Fruit fly (Drosophila melanogaster) whole organism, embryonic: ENCODE measurements around the gene Ugt36F1.

ENCODE experiments used
- Antp ChIP-seq: fragments of 200-800 bp; sonication (Bioruptor generic); optimal IDR thresholded peaks from 3 replicates; lab custom pipeline; 2016; ENCODE audit warnings: missing biosample characterization, missing genetic modification characterization
- CG10431 ChIP-seq: fragments of 200-800 bp; sonication (Bioruptor generic); optimal IDR thresholded peaks from 3 replicates; lab custom pipeline; 2018; ENCODE audit warnings: missing biosample characterization, mild to moderate bottlenecking, missing genetic modification characterization
- CG10654 ChIP-seq: fragments of 200-800 bp; sonication (Bioruptor generic); optimal IDR thresholded peaks from 2 replicates; lab custom pipeline; 2016; ENCODE audit warnings: missing biosample characterization, missing genetic modification characterization
- CG11696 ChIP-seq: fragments of 200-800 bp; sonication (Bioruptor generic); IDR thresholded peaks from 2 replicates; pipeline ENCODE4 v1.3.6; 2022; ENCODE audit warnings: missing biosample characterization, missing genetic modification characterization
- CG13624 ChIP-seq: fragments of 200-800 bp; sonication (Bioruptor generic); optimal IDR thresholded peaks from 2 replicates; lab custom pipeline; 2016; ENCODE audit warnings: missing biosample characterization, missing genetic modification characterization
- CG15269 ChIP-seq: fragments of 200-800 bp; sonication (Bioruptor generic); optimal IDR thresholded peaks from 2 replicates; lab custom pipeline; 2018; ENCODE audit warnings: missing biosample characterization, mild to moderate bottlenecking, missing genetic modification characterization, moderate library complexity
- CG15514 ChIP-seq: fragments of 200-800 bp; sonication (Bioruptor generic); optimal IDR thresholded peaks from 3 replicates; lab custom pipeline; 2017; ENCODE audit warnings: missing biosample characterization, missing genetic modification characterization, mild to moderate bottlenecking, moderate library complexity, missing genetic modification reagents
- CG1603 ChIP-seq: fragments of 200-800 bp; sonication (Bioruptor generic); optimal IDR thresholded peaks from 2 replicates; lab custom pipeline; 2019; ENCODE audit warnings: missing biosample characterization, mild to moderate bottlenecking, missing genetic modification characterization, moderate library complexity
- CG1647 ChIP-seq: fragments of 200-800 bp; sonication (Bioruptor generic); optimal IDR thresholded peaks from 3 replicates; lab custom pipeline; 2016; ENCODE audit warnings: missing biosample characterization, missing genetic modification characterization
- CG17359 ChIP-seq: fragments of 200-800 bp; sonication (Bioruptor generic); optimal IDR thresholded peaks from 3 replicates; lab custom pipeline; 2018; ENCODE audit warnings: missing biosample characterization, mild to moderate bottlenecking, missing genetic modification characterization, moderate library complexity
- CG18476 ChIP-seq: fragments of 200-800 bp; sonication (Bioruptor generic); optimal IDR thresholded peaks from 2 replicates; lab custom pipeline; 2016; ENCODE audit warnings: missing biosample characterization, mild to moderate bottlenecking, missing genetic modification characterization
- CG2199 ChIP-seq: fragments of 200-800 bp; sonication (Bioruptor generic); IDR thresholded peaks from 3 replicates; pipeline ENCODE4 v1.3.6; 2022; ENCODE audit warnings: missing biosample characterization, missing genetic modification characterization
- CG30403 ChIP-seq: fragments of 200-800 bp; sonication (Bioruptor generic); optimal IDR thresholded peaks from 3 replicates; lab custom pipeline; 2016; ENCODE audit warnings: missing biosample characterization, missing genetic modification characterization
- CG3838 ChIP-seq: fragments of 200-800 bp; sonication (Bioruptor generic); optimal IDR thresholded peaks from 3 replicates; lab custom pipeline; 2016; ENCODE audit warnings: missing biosample characterization, missing genetic modification characterization
- CG4854 ChIP-seq: fragments of 200-800 bp; sonication (Bioruptor generic); optimal IDR thresholded peaks from 2 replicates; lab custom pipeline; 2016; ENCODE audit warnings: missing biosample characterization, missing genetic modification characterization, inconsistent platforms
- CG6272 ChIP-seq: fragments of 200-800 bp; sonication (Bioruptor generic); IDR thresholded peaks from 2 replicates; pipeline ENCODE4 v1.3.6; 2022; ENCODE audit warnings: missing biosample characterization, missing genetic modification characterization
- D ChIP-seq, 2 experiments: fragments of 200-800 bp in 1 of 2; fragments of >200 bp in 1 of 2; sonication (Bioruptor generic) in 1 of 2; optimal IDR thresholded peaks; 2 replicates in 1 of 2; 3 replicates in 1 of 2; lab custom pipeline; 2017; ENCODE audit warnings: mild to moderate bottlenecking in 1 of 2, missing biosample characterization in 1 of 2, missing genetic modification characterization in 1 of 2, missing genetic modification reagents in 1 of 2
- Dref ChIP-seq: fragments of 200-800 bp; sonication (Bioruptor generic); IDR thresholded peaks from 2 replicates; pipeline ENCODE4 v1.3.6; 2022; ENCODE audit warnings: missing biosample characterization, missing genetic modification characterization
- GATAe ChIP-seq: fragments of 200-800 bp; sonication (Bioruptor generic); conservative IDR thresholded peaks from 2 replicates; pipeline ENCODE4 v1.3.6; 2022; ENCODE audit warnings: missing biosample characterization, missing genetic modification characterization
- HLH3B ChIP-seq: fragments of 200-800 bp; sonication (Bioruptor generic); IDR thresholded peaks from 2 replicates; pipeline ENCODE4 v1.3.6; 2022; ENCODE audit warnings: missing biosample characterization, missing genetic modification characterization
- Hey ChIP-seq: fragments of 200-800 bp; sonication (Bioruptor generic); optimal IDR thresholded peaks from 3 replicates; lab custom pipeline; 2018; ENCODE audit warnings: missing biosample characterization, mild to moderate bottlenecking, missing genetic modification characterization
- Meics ChIP-seq: fragments of 200-800 bp; sonication (Bioruptor generic); optimal IDR thresholded peaks from 2 replicates; lab custom pipeline; 2017; ENCODE audit warnings: missing biosample characterization, mild to moderate bottlenecking, missing genetic modification characterization
- abd-A ChIP-seq: fragments of 200-800 bp; sonication (Bioruptor generic); optimal IDR thresholded peaks from 3 replicates; lab custom pipeline; 2019; ENCODE audit warnings: missing biosample characterization, mild to moderate bottlenecking, missing genetic modification characterization, moderate library complexity
- ash1 ChIP-seq: fragments of 200-800 bp; sonication (Bioruptor generic); optimal IDR thresholded peaks from 2 replicates; lab custom pipeline; 2018; ENCODE audit warnings: missing biosample characterization, mild to moderate bottlenecking, missing genetic modification characterization
- chif ChIP-seq, 2 experiments: fragments of 200-800 bp; sonication (Bioruptor generic); optimal IDR thresholded peaks; 3 replicates each; lab custom pipeline; 2016; ENCODE audit warnings: missing biosample characterization in 2 of 2, missing genetic modification characterization in 2 of 2
- da ChIP-seq: fragments of 200-800 bp; sonication (Bioruptor generic); optimal IDR thresholded peaks from 2 replicates; lab custom pipeline; 2016; ENCODE audit warnings: missing biosample characterization, missing genetic modification characterization
- dimm ChIP-seq: fragments of 200-800 bp; sonication (Bioruptor generic); IDR thresholded peaks from 2 replicates; pipeline ENCODE4 v1.3.6; 2022; ENCODE audit warnings: missing biosample characterization, missing genetic modification characterization
- ems ChIP-seq: fragments of 200-800 bp; sonication (Bioruptor generic); optimal IDR thresholded peaks from 3 replicates; lab custom pipeline; 2016; ENCODE audit warnings: missing biosample characterization, missing genetic modification characterization
- en ChIP-seq: fragments of 200-800 bp; sonication (Bioruptor generic); optimal IDR thresholded peaks from 2 replicates; lab custom pipeline; 2016; ENCODE audit warnings: missing biosample characterization, missing genetic modification characterization
- fd3F ChIP-seq: fragments of 200-800 bp; sonication (Bioruptor generic); optimal IDR thresholded peaks from 2 replicates; lab custom pipeline; 2018; ENCODE audit warnings: missing biosample characterization, mild to moderate bottlenecking, missing genetic modification characterization, moderate library complexity
- fd64A ChIP-seq: fragments of 200-800 bp; sonication (Bioruptor generic); optimal IDR thresholded peaks from 3 replicates; lab custom pipeline; 2018; ENCODE audit warnings: missing biosample characterization, mild to moderate bottlenecking, missing genetic modification characterization
- ftz-f1 ChIP-seq: fragments of 200-800 bp; sonication (Bioruptor generic); optimal IDR thresholded peaks from 2 replicates; lab custom pipeline; 2016; ENCODE audit warnings: missing biosample characterization, missing genetic modification characterization
- grn ChIP-seq: fragments of 200-800 bp; sonication (Bioruptor generic); optimal IDR thresholded peaks from 3 replicates; lab custom pipeline; 2017; ENCODE audit warnings: missing biosample characterization, missing genetic modification characterization
- her ChIP-seq: fragments of 200-800 bp; sonication (Bioruptor generic); optimal IDR thresholded peaks from 2 replicates; lab custom pipeline; 2016; ENCODE audit warnings: missing biosample characterization, missing genetic modification characterization
- jing ChIP-seq: fragments of 200-800 bp; sonication (Bioruptor generic); optimal IDR thresholded peaks from 2 replicates; lab custom pipeline; 2018; ENCODE audit warnings: missing biosample characterization, mild to moderate bottlenecking, missing genetic modification characterization
- ken ChIP-seq: fragments of 200-800 bp; sonication (Bioruptor generic); IDR thresholded peaks from 3 replicates; pipeline ENCODE4 v1.3.6; 2022; ENCODE audit warnings: missing biosample characterization, missing genetic modification characterization
- lbe ChIP-seq: fragments of 200-800 bp; sonication (Bioruptor generic); optimal IDR thresholded peaks from 2 replicates; lab custom pipeline; 2016; ENCODE audit warnings: missing biosample characterization, mild to moderate bottlenecking, missing genetic modification characterization
- luna ChIP-seq: fragments of 200-800 bp; sonication (Bioruptor generic); optimal IDR thresholded peaks from 2 replicates; lab custom pipeline; 2016; ENCODE audit warnings: missing biosample characterization, missing genetic modification characterization
- mam ChIP-seq: fragments of 200-800 bp; sonication (Bioruptor generic); optimal IDR thresholded peaks from 3 replicates; lab custom pipeline; 2016; ENCODE audit warnings: missing biosample characterization, missing genetic modification characterization
- onecut ChIP-seq: fragments of 200-800 bp; sonication (Bioruptor generic); IDR thresholded peaks from 2 replicates; pipeline ENCODE4 v1.3.6; 2022; ENCODE audit warnings: missing biosample characterization, missing genetic modification characterization
- pnt ChIP-seq: fragments of 200-800 bp; sonication (Bioruptor generic); optimal IDR thresholded peaks from 3 replicates; lab custom pipeline; 2016; ENCODE audit warnings: missing biosample characterization, missing genetic modification characterization
- prd ChIP-seq, 3 experiments: fragments of >200 bp in 2 of 3; fragments of 200-800 bp in 1 of 3; sonication (Bioruptor generic) in 1 of 3; optimal IDR thresholded peaks in 2 of 3; IDR thresholded peaks in 1 of 3; 2 replicates in 2 of 3; 3 replicates in 1 of 3; pipeline versions ENCODE4 v1.3.6 to Lab custom; 2017 to 2022; ENCODE audit warnings: missing biosample characterization in 1 of 3, missing genetic modification characterization in 1 of 3
- psq ChIP-seq: fragments of 200-800 bp; sonication (Bioruptor generic); optimal IDR thresholded peaks from 2 replicates; lab custom pipeline; 2017; ENCODE audit warnings: missing biosample characterization, missing genetic modification characterization
- slp2 ChIP-seq: fragments of 200-800 bp; sonication (Bioruptor generic); optimal IDR thresholded peaks from 2 replicates; lab custom pipeline; 2016; ENCODE audit warnings: missing biosample characterization, missing genetic modification characterization
- sob ChIP-seq: fragments of 200-800 bp; sonication (Bioruptor generic); IDR thresholded peaks from 2 replicates; pipeline ENCODE4 v1.3.6; 2022; ENCODE audit warnings: missing biosample characterization, missing genetic modification characterization
- ssp ChIP-seq: fragments of 200-800 bp; sonication (Bioruptor generic); IDR thresholded peaks from 2 replicates; pipeline ENCODE4 v1.3.6; 2022; ENCODE audit warnings: missing biosample characterization, missing genetic modification characterization
- toy ChIP-seq: fragments of 200-800 bp; sonication (Bioruptor generic); IDR thresholded peaks from 2 replicates; pipeline ENCODE4 v1.3.6; 2022; ENCODE audit warnings: missing biosample characterization, missing genetic modification characterization
- vvl ChIP-seq: fragments of 200-800 bp; sonication (Bioruptor generic); IDR thresholded peaks from 2 replicates; pipeline ENCODE4 v1.3.6; 2022; ENCODE audit warnings: missing biosample characterization, missing genetic modification characterization

Ugt36F1 gene

DNA sequence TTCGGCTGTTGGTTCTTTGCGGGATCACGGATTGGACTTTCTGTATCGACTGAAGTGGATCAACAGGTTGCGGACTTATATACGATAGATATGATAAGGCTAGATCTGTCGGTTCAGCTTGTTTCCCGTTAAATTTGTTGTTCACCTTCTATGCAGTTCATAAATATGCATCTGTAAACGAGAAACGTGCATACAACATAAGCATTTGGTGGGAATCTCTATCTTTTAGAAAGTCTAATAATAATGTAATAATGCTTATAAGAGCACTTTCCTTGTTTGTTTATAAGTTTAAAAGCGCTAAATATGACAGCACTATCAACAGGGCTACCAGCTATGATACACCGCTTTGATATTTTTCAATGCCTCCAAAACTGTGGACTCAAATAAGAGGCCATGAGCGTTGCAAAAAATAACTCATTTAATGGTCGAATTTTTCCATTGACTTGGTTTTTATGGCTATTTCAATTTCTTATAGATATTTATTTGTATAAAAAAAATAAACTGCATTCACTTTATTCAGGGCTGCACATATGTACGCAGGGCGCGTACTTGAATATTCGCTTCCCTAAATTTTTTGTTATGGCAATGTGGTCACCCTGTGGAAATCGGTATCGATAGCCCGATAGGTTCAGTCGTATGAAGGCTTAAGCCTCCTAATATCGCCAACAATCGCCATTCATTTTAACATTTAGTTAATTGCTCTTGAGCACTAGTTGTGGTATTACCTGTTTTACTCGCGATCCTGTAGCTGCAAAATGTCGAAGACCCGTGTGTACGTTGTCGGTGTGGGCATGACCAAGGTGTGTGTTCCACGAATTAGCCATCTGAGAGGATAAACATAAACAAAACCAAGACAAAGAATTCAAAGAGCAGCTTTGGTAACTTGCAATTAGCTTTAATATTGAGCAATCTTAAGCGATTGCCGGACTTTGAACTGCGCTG lies 11.7 kb downstream of the Ugt36F1 start, which contains the start of the genes CG17597 and ScpX (continued):
- TF ChIP-seq CG13624 (GFP tag; lab: Kevin White, UChicago), result peak; percentile 65
- TF ChIP-seq Antp (GFP tag; lab: Kevin White, UChicago), result peak; percentile 53
- 0 out of 2 replicates have a peak, but pooled peaks have one; percentile 45 for TF ChIP-seq sob (GFP tag; lab: Robert Waterston, UW)
- TF ChIP-seq her (GFP tag; lab: Kevin White, UChicago), result no peak
- TF ChIP-seq D (optimal IDR thresholded peaks at IDR 0.05; lab: Kevin White, UChicago), result no peak
- peak; percentile 7 for TF ChIP-seq D (GFP tag; optimal IDR thresholded peaks at IDR 0.05; lab: Kevin White, UChicago)
- no peak for TF ChIP-seq luna (GFP tag; lab: Kevin White, UChicago)
- peak; percentile 69 for TF ChIP-seq mam (GFP tag; lab: Kevin White, UChicago)
- no peak for TF ChIP-seq fd64A (GFP tag; lab: Kevin White, UChicago)
- no peak for TF ChIP-seq ash1 (GFP tag; lab: Kevin White, UChicago)
- TF ChIP-seq prd (optimal IDR thresholded peaks at IDR 0.05; lab: Kevin White, UChicago), result no peak
- TF ChIP-seq prd (GFP tag; IDR thresholded peaks at IDR 0.05; lab: Robert Waterston, UW), result peak; percentile 69; the same call in 2 of the 3 replicates
- TF ChIP-seq CG4854 (GFP tag; lab: Kevin White, UChicago), result peak; percentile 39
- TF ChIP-seq Meics (GFP tag; lab: Kevin White, UChicago), result peak; percentile 24
- TF ChIP-seq pnt (GFP tag; lab: Kevin White, UChicago), result peak; percentile 58
- TF ChIP-seq CG10654 (GFP tag; lab: Kevin White, UChicago), result peak; percentile 53
- peak; percentile 22 to 75 for TF ChIP-seq chif (GFP tag; optimal IDR thresholded peaks at IDR 0.05; lab: Kevin White, UChicago)
- no peak for TF ChIP-seq toy (GFP tag; lab: Robert Waterston, UW)
- TF ChIP-seq CG1647 (GFP tag; lab: Kevin White, UChicago), result peak; percentile 51
- peak; percentile 20 for TF ChIP-seq slp2
- peak; percentile 31 for TF ChIP-seq jing (GFP tag; lab: Kevin White, UChicago)
- TF ChIP-seq ftz-f1 (GFP tag; lab: Kevin White, UChicago), result no peak
- TF ChIP-seq CG17359 (tag; lab: Kevin White, UChicago), result peak; percentile 54
- no peak for TF ChIP-seq dimm (GFP tag; lab: Robert Waterston, UW)
- peak; percentile 37; the same call in 1 of the 2 replicates for TF ChIP-seq onecut (GFP tag; lab: Robert Waterston, UW)
- TF ChIP-seq CG10431 (GFP tag; lab: Kevin White, UChicago), result no peak
- TF ChIP-seq CG11696 (GFP tag; lab: Robert Waterston, UW), result no peak
- peak; percentile 77 for TF ChIP-seq CG30403 (GFP tag; lab: Kevin White, UChicago)
- no peak for TF ChIP-seq CG2199 (GFP tag; lab: Robert Waterston, UW)
- TF ChIP-seq CG6272 (GFP tag; lab: Robert Waterston, UW), result peak; percentile 45; the same call in 1 of the 2 replicates
- TF ChIP-seq ems (GFP tag; lab: Kevin White, UChicago), result peak; percentile 71
- TF ChIP-seq Hey, result peak; percentile 40
- TF ChIP-seq fd3F (GFP tag; lab: Kevin White, UChicago), result peak; percentile 34
- TF ChIP-seq CG18476 (GFP tag; lab: Kevin White, UChicago), result peak; percentile 68
- peak; percentile 88 for TF ChIP-seq grn (GFP tag; lab: Kevin White, UChicago)
- TF ChIP-seq CG15269 (tag; lab: Kevin White, UChicago), result peak; percentile 70
- peak; percentile 19; the same call in 1 of the 2 replicates for TF ChIP-seq HLH3B (GFP tag; lab: Robert Waterston, UW)
- TF ChIP-seq CG1603 (tag; lab: Kevin White, UChicago), result peak; percentile 45
- peak; percentile 32; the same call in 1 of the 2 replicates for TF ChIP-seq vvl (GFP tag; lab: Robert Waterston, UW)
- peak; percentile 43 for TF ChIP-seq da (GFP tag; lab: Kevin White, UChicago)
- TF ChIP-seq Dref (GFP tag; lab: Robert Waterston, UW), result peak; percentile 93
- TF ChIP-seq CG15514 (GFP tag; lab: Kevin White, UChicago), result peak; percentile 82
- TF ChIP-seq abd-A (tag; lab: Kevin White, UChicago), result no peak
- TF ChIP-seq ken, result peak; percentile 44; the same call in 1 of the 3 replicates
- TF ChIP-seq ssp (GFP tag; lab: Robert Waterston, UW), result peak; percentile 41
- TF ChIP-seq GATAe (GFP tag; lab: Robert Waterston, UW), result peak; percentile 80
- no peak for TF ChIP-seq psq (GFP tag; lab: Kevin White, UChicago)
- peak; percentile 65 for TF ChIP-seq CG3838 (GFP tag; lab: Kevin White, UChicago)
- TF ChIP-seq en (GFP tag; lab: Kevin White, UChicago), result no peak
- no peak for TF ChIP-seq lbe
